Worm (Caenorhabditis elegans) whole organism, L2 larva: ENCODE data around the gene spp-2.

Source experiments
- R02D3.7 ChIP-seq: fragments of 150-350 bp; optimal IDR thresholded peaks from 2 replicates; lab custom pipeline; 2014; ENCODE audit warnings: missing biosample characterization, missing genetic modification characterization
- Y55F3AM.14 ChIP-seq: fragments of 200-800 bp; sonication (Bioruptor generic); optimal IDR thresholded peaks from 2 replicates; lab custom pipeline; 2018; ENCODE audit warnings: mild to moderate bottlenecking, missing genetic modification characterization, missing compliant biosample characterization
- ama-1 ChIP-seq: fragments of 150-350 bp; optimal IDR thresholded peaks from 2 replicates; lab custom pipeline; 2018; ENCODE audit warnings: inconsistent platforms
- lsy-2 ChIP-seq, 2 experiments: fragments of 150-350 bp in 1 of 2; sonication (generic microtip) in 1 of 2; optimal IDR thresholded peaks; 2 replicates each; lab custom pipeline; 2014 to 2017; ENCODE audit warnings: missing biosample characterization in 2 of 2, missing genetic modification characterization in 2 of 2
- mdl-1 ChIP-seq, 2 experiments: fragments of 150-350 bp in 1 of 2; sonication (generic microtip) in 1 of 2; optimal IDR thresholded peaks; 2 replicates each; lab custom pipeline; 2017; ENCODE audit warnings: missing biosample characterization in 2 of 2, missing genetic modification characterization in 2 of 2
- nhr-77 ChIP-seq: fragments of 150-350 bp; optimal IDR thresholded peaks from 2 replicates; lab custom pipeline; 2014; ENCODE audit warnings: missing biosample characterization, missing genetic modification characterization
- peb-1 ChIP-seq: fragments of 150-350 bp; optimal IDR thresholded peaks from 2 replicates; lab custom pipeline; 2014; ENCODE audit warnings: missing biosample characterization, missing genetic modification characterization
- skn-1 ChIP-seq: sonication (generic microtip); optimal IDR thresholded peaks from 2 replicates; lab custom pipeline; 2017; ENCODE audit warnings: missing biosample characterization, missing genetic modification characterization
- snpc-4 ChIP-seq: fragments of 150-350 bp; optimal IDR thresholded peaks from 2 replicates; lab custom pipeline; 2014; ENCODE audit warnings: missing biosample characterization, missing genetic modification characterization
- unc-39 ChIP-seq: fragments of 150-350 bp; optimal IDR thresholded peaks from 2 replicates; lab custom pipeline; 2014; ENCODE audit warnings: missing biosample characterization, missing genetic modification characterization
- unc-62 ChIP-seq: fragments of 150-350 bp; optimal IDR thresholded peaks from 2 replicates; lab custom pipeline; 2014; ENCODE audit warnings: missing biosample characterization, missing genetic modification reagents, missing genetic modification characterization

DNA sequence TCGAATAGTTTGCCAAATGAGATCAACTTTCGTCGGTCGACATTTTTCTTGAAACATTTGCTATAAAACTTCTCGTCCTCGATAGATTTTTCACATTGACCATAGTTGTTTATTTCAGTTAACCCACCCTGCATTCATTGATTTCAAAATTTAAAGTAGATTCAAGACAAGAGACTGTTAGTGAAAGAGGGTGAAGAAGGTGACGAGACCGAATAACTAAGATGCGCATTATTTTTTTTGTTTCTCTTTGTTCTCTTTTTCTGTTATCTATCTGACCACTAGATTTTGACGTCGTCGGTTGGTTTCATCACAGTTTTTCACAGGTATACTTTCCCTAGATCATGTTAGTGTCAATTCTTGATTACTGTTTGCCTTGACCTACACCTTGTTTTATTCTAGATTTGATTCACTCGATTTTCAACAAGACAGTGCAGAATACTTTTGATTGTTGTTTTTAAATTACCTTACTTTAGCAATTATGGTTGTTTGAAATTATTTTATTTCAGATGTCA, 14.1 kb upstream of the spp-2 start, which contains the start of gene ttr-30:
- no peak for TF ChIP-seq peb-1
- no peak for TF ChIP-seq snpc-4 (tag; lab: Kevin White, UChicago)
- TF ChIP-seq ama-1: no peak
- no peak for TF ChIP-seq nhr-77 (tag; lab: Kevin White, UChicago)
- TF ChIP-seq R02D3.7 (tag; lab: Kevin White, UChicago): no peak
- no peak for TF ChIP-seq unc-39 (tag; lab: Kevin White, UChicago)
- TF ChIP-seq unc-62 (GFP tag; lab: Kevin White, UChicago): no peak
- no peak for TF ChIP-seq lsy-2 (tag; optimal IDR thresholded peaks at IDR 0.05; lab: Kevin White, UChicago)
- TF ChIP-seq mdl-1 (tag; optimal IDR thresholded peaks at IDR 0.05; lab: Kevin White, UChicago): no peak
- TF ChIP-seq skn-1: no peak
- TF ChIP-seq Y55F3AM.14 (GFP tag; lab: Kevin White, UChicago): no peak
